Fruit fly (Drosophila melanogaster) whole organism, adult: ENCODE data around the gene CG32633.

ENCODE experiments used
- CG11617 ChIP-seq: fragments of 200-800 bp; sonication (Bioruptor generic); optimal IDR thresholded peaks from 2 replicates; lab custom pipeline; 2017; ENCODE audit warnings: mild to moderate bottlenecking, missing biosample characterization, missing genetic modification reagents, missing genetic modification characterization
- CG12768 ChIP-seq: fragments of 200-800 bp; sonication (Bioruptor generic); optimal IDR thresholded peaks from 2 replicates; lab custom pipeline; 2017; ENCODE audit warnings: missing biosample characterization, missing genetic modification characterization, mild to moderate bottlenecking, moderate library complexity, missing genetic modification reagents
- CG14711 ChIP-seq: fragments of 200-800 bp; sonication (Bioruptor generic); optimal IDR thresholded peaks from 2 replicates; lab custom pipeline; 2018; ENCODE audit warnings: missing biosample characterization, mild to moderate bottlenecking, missing genetic modification characterization, moderate library complexity
- CG1620 ChIP-seq: fragments of 200-800 bp; sonication (Bioruptor generic); optimal IDR thresholded peaks from 2 replicates; lab custom pipeline; 2016; ENCODE audit warnings: missing biosample characterization, missing genetic modification characterization
- CG33017 ChIP-seq: fragments of 200-800 bp; sonication (Bioruptor generic); optimal IDR thresholded peaks from 2 replicates; lab custom pipeline; 2018; ENCODE audit warnings: missing biosample characterization, mild to moderate bottlenecking, missing genetic modification characterization, moderate library complexity
- CG5204 ChIP-seq: fragments of 200-800 bp; sonication (Bioruptor generic); optimal IDR thresholded peaks from 2 replicates; lab custom pipeline; 2016; ENCODE audit warnings: missing biosample characterization, missing genetic modification characterization
- CG7045 ChIP-seq: fragments of 200-800 bp; sonication (Bioruptor generic); optimal IDR thresholded peaks from 2 replicates; lab custom pipeline; 2017; ENCODE audit warnings: missing biosample characterization, mild to moderate bottlenecking, missing genetic modification characterization
- CG7101 ChIP-seq: fragments of 200-800 bp; sonication (Bioruptor generic); optimal IDR thresholded peaks from 2 replicates; lab custom pipeline; 2018; ENCODE audit warnings: missing biosample characterization, mild to moderate bottlenecking, missing genetic modification characterization, moderate library complexity
- Clk ChIP-seq: fragments of 200-800 bp; sonication (Bioruptor generic); optimal IDR thresholded peaks from 2 replicates; lab custom pipeline; 2017; ENCODE audit warnings: missing biosample characterization, missing genetic modification characterization
- Crg-1 ChIP-seq: fragments of 200-800 bp; sonication (Bioruptor generic); optimal IDR thresholded peaks from 2 replicates; lab custom pipeline; 2016; ENCODE audit warnings: missing biosample characterization, missing genetic modification characterization
- Hr96 ChIP-seq: fragments of 200-800 bp; sonication (Bioruptor generic); optimal IDR thresholded peaks from 2 replicates; lab custom pipeline; 2016; ENCODE audit warnings: missing biosample characterization, missing genetic modification characterization
- Mnt ChIP-seq: fragments of 200-800 bp; sonication (Bioruptor generic); optimal IDR thresholded peaks from 2 replicates; lab custom pipeline; 2016; ENCODE audit warnings: missing biosample characterization, mild to moderate bottlenecking, missing genetic modification characterization
- bab1 ChIP-seq: fragments of 200-800 bp; sonication (Bioruptor generic); optimal IDR thresholded peaks from 3 replicates; lab custom pipeline; 2019; ENCODE audit warnings: missing biosample characterization, mild to moderate bottlenecking, missing genetic modification characterization, moderate library complexity
- cic ChIP-seq: fragments of 200-800 bp; sonication (Bioruptor generic); optimal IDR thresholded peaks from 2 replicates; lab custom pipeline; 2017; ENCODE audit warnings: missing biosample characterization, mild to moderate bottlenecking, missing genetic modification characterization, moderate library complexity
- cnc ChIP-seq, 2 experiments: fragments of >200 bp; optimal IDR thresholded peaks; 2 replicates each; lab custom pipeline; 2017
- kay ChIP-seq: fragments of 200-800 bp; sonication (Bioruptor generic); peaks from one replicate; lab custom pipeline; 2016; ENCODE audit warnings: missing biosample characterization, missing genetic modification characterization, borderline replicate concordance
- ovo ChIP-seq: fragments of 200-800 bp; sonication (Bioruptor generic); optimal IDR thresholded peaks from 2 replicates; lab custom pipeline; 2016; ENCODE audit warnings: missing biosample characterization, missing genetic modification characterization
- pad ChIP-seq: fragments of 200-800 bp; sonication (Bioruptor generic); optimal IDR thresholded peaks from 3 replicates; lab custom pipeline; 2017; ENCODE audit warnings: missing biosample characterization, missing genetic modification characterization, mild to moderate bottlenecking, moderate library complexity, missing genetic modification reagents
- tj ChIP-seq: fragments of 200-800 bp; sonication (Bioruptor generic); optimal IDR thresholded peaks from 3 replicates; lab custom pipeline; 2017; ENCODE audit warnings: missing biosample characterization, mild to moderate bottlenecking, missing genetic modification characterization, moderate library complexity
- toe ChIP-seq: fragments of 200-800 bp; sonication (Bioruptor generic); optimal IDR thresholded peaks from 2 replicates; lab custom pipeline; 2016; ENCODE audit warnings: missing biosample characterization, missing genetic modification characterization

Gene CG32633

dm6 chrX:13593667-13594066, 32.2 kb downstream of the CG32633 start:
- TF ChIP-seq Clk = no peak
- TF ChIP-seq cnc (optimal IDR thresholded peaks at IDR 0.05; lab: Kevin White, UChicago) = no peak
- TF ChIP-seq kay (GFP tag; lab: Kevin White, UChicago) = no peak
- TF ChIP-seq CG5204 (GFP tag; lab: Kevin White, UChicago) = no peak
- TF ChIP-seq toe (GFP tag; lab: Kevin White, UChicago) = no peak
- no peak for TF ChIP-seq ovo (GFP tag; lab: Kevin White, UChicago)
- no peak for TF ChIP-seq CG14711 (tag; lab: Kevin White, UChicago)
- no peak for TF ChIP-seq Crg-1 (GFP tag; lab: Kevin White, UChicago)
- TF ChIP-seq bab1 (GFP tag; lab: Kevin White, UChicago) = no peak
- no peak for TF ChIP-seq CG12768 (GFP tag; lab: Kevin White, UChicago)
- TF ChIP-seq CG7101 = no peak
- no peak for TF ChIP-seq Hr96 (GFP tag; lab: Kevin White, UChicago)
- no peak for TF ChIP-seq cic (GFP tag; lab: Kevin White, UChicago)
- no peak for TF ChIP-seq CG1620 (GFP tag; lab: Kevin White, UChicago)
- TF ChIP-seq tj (GFP tag; lab: Kevin White, UChicago) = no peak
- TF ChIP-seq CG11617 = no peak
- no peak for TF ChIP-seq Mnt (GFP tag; lab: Kevin White, UChicago)

DNA sequence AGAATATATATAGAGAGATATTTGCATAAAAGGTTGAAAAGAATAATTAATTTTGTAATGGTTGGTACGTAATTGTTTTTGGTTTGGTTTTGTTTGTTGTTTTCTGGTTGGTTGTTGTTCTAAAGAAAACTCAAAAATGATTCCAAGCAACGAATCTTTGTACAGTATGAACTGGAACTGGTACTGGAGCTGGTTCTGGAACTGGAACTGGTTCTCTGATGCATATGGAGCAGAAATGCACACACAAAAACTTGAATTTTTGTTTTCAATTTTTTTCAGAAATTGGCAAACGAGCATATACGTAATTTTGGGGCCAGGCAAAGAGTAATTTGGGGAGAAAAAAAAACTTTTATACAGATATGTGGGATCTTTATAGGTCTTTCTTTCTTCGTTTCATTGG, 36.3 kb downstream of the CG32633 start:
- TF ChIP-seq kay (GFP tag; lab: Kevin White, UChicago) = no peak
- TF ChIP-seq CG33017 (tag; lab: Kevin White, UChicago) = no peak
- TF ChIP-seq Hr96 (GFP tag; lab: Kevin White, UChicago) = no peak
- TF ChIP-seq bab1 (GFP tag; lab: Kevin White, UChicago) = no peak
- TF ChIP-seq CG12768 (GFP tag; lab: Kevin White, UChicago) = no peak
- no peak for TF ChIP-seq CG7101
- no peak for TF ChIP-seq tj (GFP tag; lab: Kevin White, UChicago)
- no peak for TF ChIP-seq cic (GFP tag; lab: Kevin White, UChicago)
- TF ChIP-seq ovo (GFP tag; lab: Kevin White, UChicago) = no peak
- no peak for TF ChIP-seq Crg-1 (GFP tag; lab: Kevin White, UChicago)
- no peak for TF ChIP-seq cnc (optimal IDR thresholded peaks at IDR 0.05; lab: Kevin White, UChicago)
- TF ChIP-seq CG5204 (GFP tag; lab: Kevin White, UChicago) = no peak
- TF ChIP-seq CG11617 = no peak
- TF ChIP-seq CG14711 (tag; lab: Kevin White, UChicago) = no peak
- no peak for TF ChIP-seq Clk
- no peak for TF ChIP-seq CG7045 (GFP tag; lab: Kevin White, UChicago)
- no peak for TF ChIP-seq Mnt (GFP tag; lab: Kevin White, UChicago)
- TF ChIP-seq CG1620 (GFP tag; lab: Kevin White, UChicago) = no peak
- TF ChIP-seq toe (GFP tag; lab: Kevin White, UChicago) = no peak
- TF ChIP-seq pad = no peak

DNA sequence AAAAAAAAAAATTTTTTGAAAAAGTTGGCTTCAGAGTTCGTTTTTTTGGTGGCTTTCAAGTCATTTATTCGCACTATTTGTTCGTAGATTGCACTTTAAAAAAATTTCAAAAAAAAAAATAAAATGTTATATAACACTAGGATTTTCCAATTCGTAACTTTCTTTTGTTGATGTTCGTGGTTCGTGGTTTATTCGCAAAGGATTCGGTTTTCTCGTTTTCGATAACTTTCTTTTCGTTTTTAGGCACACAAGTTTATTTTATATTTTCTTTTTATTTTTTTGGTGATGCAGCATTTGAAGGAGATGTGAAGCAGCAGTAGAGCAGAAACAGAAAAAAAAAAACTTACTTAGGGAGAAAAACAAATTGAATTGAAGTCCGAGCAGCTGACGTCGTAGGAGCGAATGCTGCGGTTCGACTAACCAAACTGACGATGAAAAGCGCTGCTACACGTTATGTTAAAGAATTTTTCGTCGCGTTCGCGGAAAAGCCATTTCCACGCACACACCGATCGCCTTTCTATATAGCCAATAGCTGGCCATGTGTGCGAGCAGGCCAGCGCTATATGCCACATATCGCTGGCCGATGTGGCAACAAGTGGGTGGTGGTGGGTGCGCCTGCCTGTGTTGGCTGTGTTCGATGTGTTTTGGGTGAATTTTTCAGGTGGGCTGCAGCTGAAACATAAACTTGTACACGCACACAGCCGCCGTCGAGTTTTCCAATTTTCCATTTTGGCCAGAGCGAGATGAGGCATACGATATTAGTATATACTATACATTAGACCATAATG, 40.8 kb downstream of the CG32633 start, which contains the start of gene up:
TSS of gene up (minus strand) at position 508 of the 788 bp plus-strand sequence.
- peak; percentile 65 for TF ChIP-seq kay (GFP tag; lab: Kevin White, UChicago)
- peak; percentile 5 for TF ChIP-seq Mnt (GFP tag; lab: Kevin White, UChicago)
- no peak for TF ChIP-seq ovo (GFP tag; lab: Kevin White, UChicago)

DNA sequence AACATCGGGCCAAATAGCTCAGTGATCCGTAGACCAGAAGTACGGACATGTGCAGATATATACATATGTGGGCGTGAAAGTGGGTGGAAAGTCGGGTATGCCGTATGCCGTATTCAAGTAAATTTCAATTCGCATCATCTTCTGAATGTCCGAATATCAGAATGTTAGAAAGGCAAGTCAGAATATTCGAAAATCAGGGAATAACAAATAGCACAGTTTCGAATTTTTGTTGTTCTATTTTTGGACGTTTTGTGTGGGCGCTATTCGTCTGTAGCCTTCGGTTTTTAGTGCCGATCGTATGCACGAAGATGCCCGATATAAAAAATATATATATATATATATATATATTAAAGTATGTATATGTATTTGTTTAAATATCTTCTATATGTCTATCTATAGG, 43.0 kb downstream of the CG32633 start:
- TF ChIP-seq CG33017 (tag; lab: Kevin White, UChicago) = no peak
- TF ChIP-seq bab1 (GFP tag; lab: Kevin White, UChicago) = no peak
- no peak for TF ChIP-seq cic (GFP tag; lab: Kevin White, UChicago)
- TF ChIP-seq CG12768 (GFP tag; lab: Kevin White, UChicago) = no peak
- TF ChIP-seq Mnt (GFP tag; lab: Kevin White, UChicago) = no peak
- no peak for TF ChIP-seq kay (GFP tag; lab: Kevin White, UChicago)
- no peak for TF ChIP-seq Hr96 (GFP tag; lab: Kevin White, UChicago)
- no peak for TF ChIP-seq tj (GFP tag; lab: Kevin White, UChicago)
- TF ChIP-seq CG7101 = no peak
- TF ChIP-seq ovo (GFP tag; lab: Kevin White, UChicago) = no peak
- no peak for TF ChIP-seq CG1620 (GFP tag; lab: Kevin White, UChicago)
- no peak for TF ChIP-seq CG5204 (GFP tag; lab: Kevin White, UChicago)

- TF ChIP-seq Mnt (GFP tag; lab: Kevin White, UChicago) = no peak
- no peak for TF ChIP-seq Crg-1 (GFP tag; lab: Kevin White, UChicago)
- TF ChIP-seq cic (GFP tag; lab: Kevin White, UChicago) = no peak
- TF ChIP-seq toe (GFP tag; lab: Kevin White, UChicago) = no peak
- no peak for TF ChIP-seq CG12768 (GFP tag; lab: Kevin White, UChicago)
- no peak for TF ChIP-seq bab1 (GFP tag; lab: Kevin White, UChicago)
- no peak for TF ChIP-seq CG33017 (tag; lab: Kevin White, UChicago)
- no peak for TF ChIP-seq cnc (optimal IDR thresholded peaks at IDR 0.05; lab: Kevin White, UChicago)
- no peak for TF ChIP-seq kay (GFP tag; lab: Kevin White, UChicago)
- no peak for TF ChIP-seq CG14711 (tag; lab: Kevin White, UChicago)
- no peak for TF ChIP-seq Hr96 (GFP tag; lab: Kevin White, UChicago)
- no peak for TF ChIP-seq tj (GFP tag; lab: Kevin White, UChicago)
- TF ChIP-seq CG5204 (GFP tag; lab: Kevin White, UChicago) = no peak
- TF ChIP-seq CG11617 = no peak
Measured at dm6 chrX:13605381-13605780, 43.9 kb downstream of the CG32633 start, which contains the start of gene CG11178. TSS of gene CG11178 (plus strand) at chrX:13605681.
